Worm (Caenorhabditis elegans) whole organism, L3 larva: ENCODE measurements around the gene K02D10.3.

Source experiments
- ceh-82 ChIP-seq: fragments of 150-350 bp; optimal IDR thresholded peaks from 2 replicates; lab custom pipeline; 2014; ENCODE audit warnings: missing biosample characterization, missing genetic modification characterization
- ceh-9 ChIP-seq: sonication (generic microtip); optimal IDR thresholded peaks from 2 replicates; lab custom pipeline; 2018; ENCODE audit warnings: missing biosample characterization, missing genetic modification characterization
- lin-15B ChIP-seq: fragments of 150-350 bp; optimal IDR thresholded peaks from 2 replicates; lab custom pipeline; 2014; ENCODE audit warnings: missing biosample characterization, missing genetic modification characterization
- pqm-1 ChIP-seq: fragments of 150-350 bp; optimal IDR thresholded peaks from 2 replicates; lab custom pipeline; 2017; ENCODE audit warnings: missing biosample characterization, missing genetic modification characterization, inconsistent platforms
- unc-62 ChIP-seq: fragments of 150-350 bp; sonication (generic microtip); optimal IDR thresholded peaks from 4 replicates; lab custom pipeline; 2014; ENCODE audit warnings: missing biosample characterization, missing genetic modification reagents, missing genetic modification characterization

ce11 chrIII:8801864-8802818, 30.4 kb upstream of the K02D10.3 start:
- peak; percentile 99 for TF ChIP-seq unc-62 (GFP tag; lab: Kevin White, UChicago)
- TF ChIP-seq lin-15B (tag; lab: Kevin White, UChicago): peak; percentile 74
- TF ChIP-seq ceh-82 (tag; lab: Kevin White, UChicago): peak; percentile 75
- TF ChIP-seq ceh-9: peak; percentile 50
- peak; percentile 62 for TF ChIP-seq pqm-1 (tag; lab: Kevin White, UChicago)
